Fruit fly (Drosophila melanogaster) whole organism, adult: ENCODE measurements around the gene GstD5.

Source experiments
- CG11617 ChIP-seq: fragments of 200-800 bp; sonication (Bioruptor generic); optimal IDR thresholded peaks from 2 replicates; lab custom pipeline; 2017; ENCODE audit warnings: mild to moderate bottlenecking, missing biosample characterization, missing genetic modification reagents, missing genetic modification characterization
- CG14711 ChIP-seq: fragments of 200-800 bp; sonication (Bioruptor generic); optimal IDR thresholded peaks from 2 replicates; lab custom pipeline; 2018; ENCODE audit warnings: missing biosample characterization, mild to moderate bottlenecking, missing genetic modification characterization, moderate library complexity
- cnc ChIP-seq, 2 experiments: fragments of >200 bp; optimal IDR thresholded peaks; 2 replicates each; lab custom pipeline; 2017

dm6 chr3R:12379708-12380107 is 4.2 kb downstream of the GstD5 start, which contains the start of gene GstD8:
- TF ChIP-seq cnc (optimal IDR thresholded peaks at IDR 0.05; lab: Kevin White, UChicago) (no peak), CG14711 (tag; lab: Kevin White, UChicago) (no peak), CG11617 (GFP tag; lab: Kevin White, UChicago) (no peak)
